Fruit fly (Drosophila melanogaster) whole organism, embryonic: ENCODE data around the gene Best3.

ENCODE experiments used
- CG10431 ChIP-seq: fragments of 200-800 bp; sonication (Bioruptor generic); optimal IDR thresholded peaks from 3 replicates; lab custom pipeline; 2018; ENCODE audit warnings: missing biosample characterization, mild to moderate bottlenecking, missing genetic modification characterization
- CG12071 ChIP-seq: fragments of 200-800 bp; sonication (Bioruptor generic); optimal IDR thresholded peaks from 3 replicates; lab custom pipeline; 2018; ENCODE audit warnings: missing biosample characterization, mild to moderate bottlenecking, missing genetic modification characterization
- CG12236 ChIP-seq: fragments of 200-800 bp; sonication (Bioruptor generic); optimal IDR thresholded peaks from 2 replicates; lab custom pipeline; 2016; ENCODE audit warnings: missing biosample characterization, missing genetic modification characterization
- CG13287 ChIP-seq: fragments of 200-800 bp; sonication (Bioruptor generic); IDR thresholded peaks from 2 replicates; pipeline ENCODE4 v1.3.6; 2022; ENCODE audit warnings: missing biosample characterization, missing genetic modification characterization; ENCODE audit not compliant: partially characterized antibody
- CG14014 ChIP-seq: fragments of 200-800 bp; sonication (Bioruptor generic); IDR thresholded peaks from 2 replicates; pipeline ENCODE4 v1.3.6; 2022; ENCODE audit warnings: missing biosample characterization, missing genetic modification characterization
- CG1529 ChIP-seq: fragments of 200-800 bp; sonication (Bioruptor generic); optimal IDR thresholded peaks from 3 replicates; lab custom pipeline; 2018; ENCODE audit warnings: missing biosample characterization, missing genetic modification characterization
- CG16779 ChIP-seq: fragments of 200-800 bp; sonication (Bioruptor generic); IDR thresholded peaks from 2 replicates; pipeline ENCODE4 v1.3.6; 2022; ENCODE audit warnings: missing biosample characterization, missing genetic modification characterization
- CG17829 ChIP-seq: fragments of 200-800 bp; optimal IDR thresholded peaks from 2 replicates; lab custom pipeline; 2019; ENCODE audit warnings: missing biosample characterization, mild to moderate bottlenecking, missing genetic modification characterization, moderate library complexity
- CG2116 ChIP-seq: fragments of 200-800 bp; sonication (Bioruptor generic); optimal IDR thresholded peaks from 3 replicates; lab custom pipeline; 2018; ENCODE audit warnings: missing biosample characterization, mild to moderate bottlenecking, missing genetic modification characterization
- CG2712 ChIP-seq: fragments of 200-800 bp; optimal IDR thresholded peaks from 3 replicates; lab custom pipeline; 2019; ENCODE audit warnings: missing biosample characterization, mild to moderate bottlenecking, missing genetic modification characterization, moderate library complexity
- CG31365 ChIP-seq: fragments of 200-800 bp; sonication (Bioruptor generic); optimal IDR thresholded peaks from 2 replicates; lab custom pipeline; 2018; ENCODE audit warnings: missing biosample characterization, mild to moderate bottlenecking, missing genetic modification characterization
- CG33557 ChIP-seq: fragments of 200-800 bp; sonication (Bioruptor generic); optimal IDR thresholded peaks from 2 replicates; lab custom pipeline; 2019; ENCODE audit warnings: missing biosample characterization, mild to moderate bottlenecking, missing genetic modification characterization, moderate library complexity
- CG3995 ChIP-seq: fragments of 200-800 bp; sonication (Bioruptor generic); optimal IDR thresholded peaks from 3 replicates; lab custom pipeline; 2016; ENCODE audit warnings: missing biosample characterization, missing genetic modification characterization
- CG4820 ChIP-seq: fragments of 200-800 bp; sonication (Bioruptor generic); optimal IDR thresholded peaks from 3 replicates; lab custom pipeline; 2016; ENCODE audit warnings: missing biosample characterization, missing genetic modification characterization
- CG4854 ChIP-seq: fragments of 200-800 bp; sonication (Bioruptor generic); optimal IDR thresholded peaks from 2 replicates; lab custom pipeline; 2016; ENCODE audit warnings: missing biosample characterization, missing genetic modification characterization, inconsistent platforms
- CG7786 ChIP-seq: fragments of 200-800 bp; sonication (Bioruptor generic); optimal IDR thresholded peaks from 2 replicates; lab custom pipeline; 2016; ENCODE audit warnings: missing biosample characterization, missing genetic modification characterization
- CG7839 ChIP-seq: fragments of 200-800 bp; sonication (Bioruptor generic); optimal IDR thresholded peaks from 3 replicates; lab custom pipeline; 2018; ENCODE audit warnings: missing biosample characterization, mild to moderate bottlenecking, missing genetic modification characterization, moderate library complexity
- CG8089 ChIP-seq: fragments of 200-800 bp; sonication (Bioruptor generic); optimal IDR thresholded peaks from 3 replicates; lab custom pipeline; 2016; ENCODE audit warnings: missing biosample characterization, missing genetic modification characterization
- D19A ChIP-seq: fragments of 200-800 bp; optimal IDR thresholded peaks from 3 replicates; lab custom pipeline; 2019; ENCODE audit warnings: missing biosample characterization, mild to moderate bottlenecking, missing genetic modification characterization, moderate library complexity
- Dp ChIP-seq: fragments of 200-800 bp; sonication (Bioruptor generic); optimal IDR thresholded peaks from 2 replicates; lab custom pipeline; 2018; ENCODE audit warnings: missing biosample characterization, mild to moderate bottlenecking, missing genetic modification characterization, moderate library complexity
- Dref ChIP-seq: fragments of 200-800 bp; sonication (Bioruptor generic); IDR thresholded peaks from 2 replicates; pipeline ENCODE4 v1.3.6; 2022; ENCODE audit warnings: missing biosample characterization, missing genetic modification characterization
- Fer2 ChIP-seq: fragments of 200-800 bp; sonication (Bioruptor generic); optimal IDR thresholded peaks from 2 replicates; lab custom pipeline; 2018; ENCODE audit warnings: missing biosample characterization, mild to moderate bottlenecking, missing genetic modification characterization, moderate library complexity
- HLH54F ChIP-seq: fragments of 200-800 bp; sonication (Bioruptor generic); optimal IDR thresholded peaks from 3 replicates; lab custom pipeline; 2016; ENCODE audit warnings: missing biosample characterization, missing genetic modification characterization
- HmgZ ChIP-seq: fragments of 200-800 bp; sonication (Bioruptor generic); optimal IDR thresholded peaks from 2 replicates; lab custom pipeline; 2018; ENCODE audit warnings: missing biosample characterization, mild to moderate bottlenecking, missing genetic modification characterization
- Hr3 ChIP-seq: fragments of 200-800 bp; sonication (Bioruptor generic); optimal IDR thresholded peaks from 3 replicates; lab custom pipeline; 2016; ENCODE audit warnings: missing biosample characterization, missing genetic modification characterization
- Lhr ChIP-seq: fragments of 200-800 bp; sonication (Bioruptor generic); optimal IDR thresholded peaks from 3 replicates; lab custom pipeline; 2017; ENCODE audit warnings: mild to moderate bottlenecking, missing biosample characterization, missing genetic modification reagents, missing genetic modification characterization
- MBD-R2 ChIP-seq: fragments of 200-800 bp; sonication (Bioruptor generic); IDR thresholded peaks from 2 replicates; pipeline ENCODE4 v1.3.6; 2022; ENCODE audit warnings: missing biosample characterization, missing genetic modification characterization
- Meics ChIP-seq: fragments of 200-800 bp; sonication (Bioruptor generic); optimal IDR thresholded peaks from 2 replicates; lab custom pipeline; 2017; ENCODE audit warnings: missing biosample characterization, mild to moderate bottlenecking, missing genetic modification characterization
- Scr ChIP-seq: fragments of 200-800 bp; sonication (Bioruptor generic); IDR thresholded peaks from 2 replicates; pipeline ENCODE4 v1.3.6; 2022; ENCODE audit warnings: missing biosample characterization, missing genetic modification characterization; ENCODE audit not compliant: partially characterized antibody
- Sox102F ChIP-seq: fragments of 200-800 bp; sonication (Bioruptor generic); optimal IDR thresholded peaks from 2 replicates; lab custom pipeline; 2018; ENCODE audit warnings: missing biosample characterization, mild to moderate bottlenecking, missing genetic modification characterization, moderate library complexity
- Ssrp ChIP-seq: fragments of 200-800 bp; sonication (Bioruptor generic); optimal IDR thresholded peaks from 2 replicates; lab custom pipeline; 2018; ENCODE audit warnings: missing biosample characterization, mild to moderate bottlenecking, missing genetic modification characterization, moderate library complexity
- Stat92E ChIP-seq, 3 experiments: fragments of >200 bp in 2 of 3; fragments of 200-800 bp in 1 of 3; sonication (Bioruptor generic) in 1 of 3; optimal IDR thresholded peaks; 2 replicates each; lab custom pipeline; 2017 to 2019; ENCODE audit warnings: missing biosample characterization in 3 of 3, missing genetic modification characterization in 3 of 3, mild to moderate bottlenecking in 1 of 3, moderate library complexity in 1 of 3
- aop ChIP-seq: fragments of 200-800 bp; sonication (Bioruptor generic); IDR thresholded peaks from 2 replicates; pipeline ENCODE4 v1.3.6; 2022; ENCODE audit warnings: missing biosample characterization, missing genetic modification characterization
- cato ChIP-seq: fragments of 200-800 bp; sonication (Bioruptor generic); optimal IDR thresholded peaks from 2 replicates; lab custom pipeline; 2016; ENCODE audit warnings: missing biosample characterization, missing genetic modification characterization, borderline replicate concordance
- cwo ChIP-seq: fragments of 200-800 bp; sonication (Bioruptor generic); optimal IDR thresholded peaks from 3 replicates; lab custom pipeline; 2017; ENCODE audit warnings: missing biosample characterization, missing genetic modification characterization, mild to moderate bottlenecking, moderate library complexity, missing genetic modification reagents
- eyg ChIP-seq: fragments of 200-800 bp; sonication (Bioruptor generic); optimal IDR thresholded peaks from 3 replicates; lab custom pipeline; 2016; ENCODE audit warnings: missing biosample characterization, missing genetic modification characterization
- fd64A ChIP-seq: fragments of 200-800 bp; sonication (Bioruptor generic); optimal IDR thresholded peaks from 3 replicates; lab custom pipeline; 2018; ENCODE audit warnings: missing biosample characterization, mild to moderate bottlenecking, missing genetic modification characterization
- her ChIP-seq: fragments of 200-800 bp; sonication (Bioruptor generic); optimal IDR thresholded peaks from 2 replicates; lab custom pipeline; 2016; ENCODE audit warnings: missing biosample characterization, missing genetic modification characterization
- ind ChIP-seq: fragments of 200-800 bp; sonication (Bioruptor generic); optimal IDR thresholded peaks from 3 replicates; lab custom pipeline; 2016; ENCODE audit warnings: missing biosample characterization, missing genetic modification characterization
- knrl ChIP-seq: fragments of 200-800 bp; sonication (Bioruptor generic); IDR thresholded peaks from 3 replicates; pipeline ENCODE4 v1.3.6; 2022; ENCODE audit warnings: missing biosample characterization, missing genetic modification characterization; ENCODE audit not compliant: partially characterized antibody
- lbe ChIP-seq: fragments of 200-800 bp; sonication (Bioruptor generic); optimal IDR thresholded peaks from 2 replicates; lab custom pipeline; 2016; ENCODE audit warnings: missing biosample characterization, mild to moderate bottlenecking, missing genetic modification characterization
- nom ChIP-seq: fragments of 200-800 bp; sonication (Bioruptor generic); optimal IDR thresholded peaks from 2 replicates; lab custom pipeline; 2017; ENCODE audit warnings: missing biosample characterization, missing genetic modification characterization, mild to moderate bottlenecking, moderate library complexity, missing genetic modification reagents
- onecut ChIP-seq: fragments of 200-800 bp; sonication (Bioruptor generic); IDR thresholded peaks from 2 replicates; pipeline ENCODE4 v1.3.6; 2022; ENCODE audit warnings: missing biosample characterization, missing genetic modification characterization
- pum ChIP-seq: fragments of 200-800 bp; sonication (Bioruptor generic); optimal IDR thresholded peaks from 2 replicates; lab custom pipeline; 2016; ENCODE audit warnings: missing biosample characterization, missing genetic modification characterization
- sqz ChIP-seq: fragments of 200-800 bp; sonication (Bioruptor generic); optimal IDR thresholded peaks from 3 replicates; lab custom pipeline; 2018; ENCODE audit warnings: missing biosample characterization, mild to moderate bottlenecking, missing genetic modification characterization
- tap ChIP-seq: fragments of 200-800 bp; optimal IDR thresholded peaks from 3 replicates; lab custom pipeline; 2019; ENCODE audit warnings: missing biosample characterization, mild to moderate bottlenecking, missing genetic modification characterization, moderate library complexity
- zen ChIP-seq: fragments of 200-800 bp; sonication (Bioruptor generic); optimal IDR thresholded peaks from 3 replicates; lab custom pipeline; 2018; ENCODE audit warnings: missing biosample characterization, mild to moderate bottlenecking, missing genetic modification characterization, moderate library complexity
- zen2 ChIP-seq: fragments of 200-800 bp; sonication (Bioruptor generic); IDR thresholded peaks from 3 replicates; pipeline ENCODE4 v1.3.6; 2022; ENCODE audit warnings: missing biosample characterization, missing genetic modification characterization; ENCODE audit not compliant: partially characterized antibody

Gene Best3

dm6 chr3L:15311457-15312368 lies 9.1 kb upstream of the Best3 start (continued):
- peak; percentile 44 for TF ChIP-seq CG4820 (GFP tag; lab: Kevin White, UChicago)
- no peak for TF ChIP-seq CG14014
- no peak for TF ChIP-seq zen2 (GFP tag; lab: Robert Waterston, UW)
- TF ChIP-seq ind (GFP tag; lab: Kevin White, UChicago): no peak
- no peak for TF ChIP-seq CG7786 (GFP tag; lab: Kevin White, UChicago)
- no peak for TF ChIP-seq sqz
- no peak for TF ChIP-seq HmgZ (tag; lab: Kevin White, UChicago)
- TF ChIP-seq CG3995 (GFP tag; lab: Kevin White, UChicago): no peak
- peak; percentile 75 for TF ChIP-seq Ssrp (tag; lab: Kevin White, UChicago)
- no peak for TF ChIP-seq Scr (GFP tag; lab: Robert Waterston, UW)
- TF ChIP-seq her (GFP tag; lab: Kevin White, UChicago): no peak
- TF ChIP-seq aop (GFP tag; lab: Robert Waterston, UW): no peak
- no peak for TF ChIP-seq lbe (GFP tag; lab: Kevin White, UChicago)
- no peak for TF ChIP-seq Fer2 (tag; lab: Kevin White, UChicago)
- TF ChIP-seq cato: no peak
- peak; percentile 3 for TF ChIP-seq cwo (GFP tag; lab: Kevin White, UChicago)
- TF ChIP-seq CG13287: no peak
- TF ChIP-seq CG8089 (GFP tag; lab: Kevin White, UChicago): no peak
- TF ChIP-seq nom (GFP tag; lab: Kevin White, UChicago): no peak
- peak; percentile 52 for TF ChIP-seq zen (tag; lab: Kevin White, UChicago)
- no peak for TF ChIP-seq fd64A (GFP tag; lab: Kevin White, UChicago)
- TF ChIP-seq MBD-R2 (GFP tag; lab: Robert Waterston, UW): no peak
- peak; percentile 30 for TF ChIP-seq Lhr (GFP tag; lab: Kevin White, UChicago)
- no peak for TF ChIP-seq CG16779 (GFP tag; lab: Robert Waterston, UW)
- no peak for TF ChIP-seq CG31365
- TF ChIP-seq tap (tag; lab: Kevin White, UChicago): peak; percentile 50
- peak; percentile 32 for TF ChIP-seq CG10431
- peak; percentile 51 for TF ChIP-seq Hr3 (GFP tag; lab: Kevin White, UChicago)
- TF ChIP-seq Sox102F (GFP tag; lab: Kevin White, UChicago): peak; percentile 55
- TF ChIP-seq CG17829: peak; percentile 86
- no peak for TF ChIP-seq Dp (GFP tag; lab: Kevin White, UChicago)
- TF ChIP-seq Stat92E (GFP tag; optimal IDR thresholded peaks at IDR 0.05; lab: Kevin White, UChicago): no peak
- peak; percentile 78 for TF ChIP-seq CG33557 (GFP tag; lab: Kevin White, UChicago)
- TF ChIP-seq D19A (tag; lab: Kevin White, UChicago): peak; percentile 79
- TF ChIP-seq HLH54F (GFP tag; lab: Kevin White, UChicago): no peak
- no peak for TF ChIP-seq CG12236
- peak; percentile 89 for TF ChIP-seq CG2712
- TF ChIP-seq CG4854 (GFP tag; lab: Kevin White, UChicago): no peak
- no peak for TF ChIP-seq CG2116
- peak; percentile 58 for TF ChIP-seq CG7839
- peak; percentile 35; the same call in 1 of the 2 replicates for TF ChIP-seq onecut (GFP tag; lab: Robert Waterston, UW)
- TF ChIP-seq eyg (GFP tag; lab: Kevin White, UChicago): no peak
- no peak for TF ChIP-seq CG12071
- no peak for TF ChIP-seq pum (GFP tag; lab: Kevin White, UChicago)
- TF ChIP-seq Meics: peak; percentile 1
- no peak for TF ChIP-seq Dref (GFP tag; lab: Robert Waterston, UW)
- no peak for TF ChIP-seq knrl
- peak; percentile 24 for TF ChIP-seq CG1529 (GFP tag; lab: Kevin White, UChicago)
